Worm (Caenorhabditis elegans): ENCODE results near the gene B0563.18.

ce11 chrX:9161253-9161904, 11.0 kb upstream of the B0563.18 start:
- no peak for TF ChIP-seq tbx-11 (GFP tag; IDR thresholded peaks at IDR 0.05)
- TF ChIP-seq ceh-36 (tag; optimal IDR thresholded peaks at IDR 0.05), result no peak
- TF ChIP-seq ama-1 (optimal IDR thresholded peaks at IDR 0.05), result no peak
- no peak for TF ChIP-seq F13C5.2 (tag; optimal IDR thresholded peaks at IDR 0.05)
- TF ChIP-seq flt-1 (GFP tag; IDR thresholded peaks at IDR 0.05), result no peak
- TF ChIP-seq B0310.2 (tag; optimal IDR thresholded peaks at IDR 0.05), result no peak
- TF ChIP-seq hnd-1 (tag; optimal IDR thresholded peaks at IDR 0.05), result no peak
- TF ChIP-seq tra-4 (tag; optimal IDR thresholded peaks at IDR 0.05), result no peak
